Fruit fly (Drosophila melanogaster) whole organism, embryonic: ENCODE measurements around the gene Pcd.

Experiments used
- Bdp1 ChIP-seq: fragments of 200-800 bp; sonication (Bioruptor generic); optimal IDR thresholded peaks from 3 replicates; lab custom pipeline; 2016; ENCODE audit warnings: missing biosample characterization, missing genetic modification characterization
- CG10267 ChIP-seq: fragments of 200-800 bp; sonication (Bioruptor generic); optimal IDR thresholded peaks from 2 replicates; lab custom pipeline; 2018; ENCODE audit warnings: missing biosample characterization, mild to moderate bottlenecking, missing genetic modification characterization, moderate library complexity
- CG10959 ChIP-seq: fragments of 200-800 bp; sonication (Bioruptor generic); IDR thresholded peaks from 2 replicates; pipeline ENCODE4 v1.3.6; 2022; ENCODE audit warnings: missing biosample characterization, missing genetic modification characterization
- CG12769 ChIP-seq: fragments of 200-800 bp; sonication (Bioruptor generic); optimal IDR thresholded peaks from 2 replicates; lab custom pipeline; 2019; ENCODE audit warnings: missing biosample characterization, mild to moderate bottlenecking, missing genetic modification characterization, moderate library complexity
- CG13287 ChIP-seq: fragments of 200-800 bp; sonication (Bioruptor generic); IDR thresholded peaks from 2 replicates; pipeline ENCODE4 v1.3.6; 2022; ENCODE audit warnings: missing biosample characterization, missing genetic modification characterization; ENCODE audit not compliant: partially characterized antibody
- CG13775 ChIP-seq: fragments of 200-800 bp; sonication (Bioruptor generic); optimal IDR thresholded peaks from 3 replicates; lab custom pipeline; 2017; ENCODE audit warnings: missing biosample characterization, mild to moderate bottlenecking, missing genetic modification characterization
- CG15073 ChIP-seq: fragments of 200-800 bp; sonication (Bioruptor generic); optimal IDR thresholded peaks from 2 replicates; lab custom pipeline; 2016; ENCODE audit warnings: missing biosample characterization, missing genetic modification characterization
- CG17829 ChIP-seq: fragments of 200-800 bp; optimal IDR thresholded peaks from 2 replicates; lab custom pipeline; 2019; ENCODE audit warnings: missing biosample characterization, mild to moderate bottlenecking, missing genetic modification characterization, moderate library complexity
- CG18262 ChIP-seq: fragments of 200-800 bp; optimal IDR thresholded peaks from 3 replicates; lab custom pipeline; 2019; ENCODE audit warnings: missing biosample characterization, mild to moderate bottlenecking, missing genetic modification characterization, moderate library complexity
- CG18764 ChIP-seq: fragments of 200-800 bp; sonication (Bioruptor generic); optimal IDR thresholded peaks from 3 replicates; lab custom pipeline; 2016; ENCODE audit warnings: missing biosample characterization, missing genetic modification characterization
- CG2116 ChIP-seq: fragments of 200-800 bp; sonication (Bioruptor generic); optimal IDR thresholded peaks from 3 replicates; lab custom pipeline; 2018; ENCODE audit warnings: missing biosample characterization, mild to moderate bottlenecking, missing genetic modification characterization
- CG2889 ChIP-seq: fragments of 200-800 bp; sonication (Bioruptor generic); IDR thresholded peaks from 3 replicates; pipeline ENCODE4 v1.3.6; 2022; ENCODE audit warnings: missing biosample characterization, missing genetic modification characterization
- CG31365 ChIP-seq: fragments of 200-800 bp; sonication (Bioruptor generic); optimal IDR thresholded peaks from 2 replicates; lab custom pipeline; 2018; ENCODE audit warnings: missing biosample characterization, mild to moderate bottlenecking, missing genetic modification characterization
- CG3281 ChIP-seq: fragments of 200-800 bp; sonication (Bioruptor generic); optimal IDR thresholded peaks from 3 replicates; lab custom pipeline; 2017; ENCODE audit warnings: missing biosample characterization, mild to moderate bottlenecking, missing genetic modification characterization
- CG34422 ChIP-seq: fragments of 200-800 bp; sonication (Bioruptor generic); IDR thresholded peaks from 3 replicates; pipeline ENCODE4 v1.3.6; 2022; ENCODE audit warnings: missing biosample characterization, missing genetic modification characterization
- CG6254 ChIP-seq: fragments of 200-800 bp; sonication (Bioruptor generic); optimal IDR thresholded peaks from 3 replicates; lab custom pipeline; 2017; ENCODE audit warnings: mild to moderate bottlenecking, missing biosample characterization, missing genetic modification reagents, missing genetic modification characterization
- CG7745 ChIP-seq: fragments of 200-800 bp; sonication (Bioruptor generic); optimal IDR thresholded peaks from 2 replicates; lab custom pipeline; 2018; ENCODE audit warnings: missing biosample characterization, mild to moderate bottlenecking, missing genetic modification characterization, moderate library complexity
- Drgx ChIP-seq: fragments of 200-800 bp; sonication (Bioruptor generic); IDR thresholded peaks from 2 replicates; pipeline ENCODE4 v1.3.6; 2022; ENCODE audit warnings: missing biosample characterization, missing genetic modification characterization
- Hand ChIP-seq: fragments of 200-800 bp; sonication (Bioruptor generic); optimal IDR thresholded peaks from 2 replicates; lab custom pipeline; 2017; ENCODE audit warnings: mild to moderate bottlenecking, missing biosample characterization, missing genetic modification reagents, missing genetic modification characterization
- Mad ChIP-seq: fragments of 200-800 bp; sonication (Bioruptor generic); optimal IDR thresholded peaks from 2 replicates; lab custom pipeline; 2016; ENCODE audit warnings: missing biosample characterization, missing genetic modification characterization
- NK7.1 ChIP-seq: fragments of 200-800 bp; sonication (Bioruptor generic); optimal IDR thresholded peaks from 3 replicates; lab custom pipeline; 2016; ENCODE audit warnings: missing biosample characterization, missing genetic modification characterization
- Rx ChIP-seq: fragments of 200-800 bp; sonication (Bioruptor generic); IDR thresholded peaks from 2 replicates; pipeline ENCODE4 v1.3.6; 2022; ENCODE audit warnings: missing biosample characterization, missing genetic modification characterization
- Sry-β ChIP-seq: fragments of 200-800 bp; sonication (Bioruptor generic); optimal IDR thresholded peaks from 2 replicates; lab custom pipeline; 2018; ENCODE audit warnings: missing biosample characterization, mild to moderate bottlenecking, missing genetic modification characterization, moderate library complexity
- amos ChIP-seq: fragments of 200-800 bp; sonication (Bioruptor generic); IDR thresholded peaks from 2 replicates; pipeline ENCODE4 v1.3.6; 2022; ENCODE audit warnings: missing biosample characterization, missing genetic modification characterization; ENCODE audit not compliant: partially characterized antibody
- danr ChIP-seq: fragments of 200-800 bp; sonication (Bioruptor generic); IDR thresholded peaks from 2 replicates; pipeline ENCODE4 v1.3.6; 2022; ENCODE audit warnings: missing biosample characterization, missing genetic modification characterization
- disco-r ChIP-seq: fragments of 200-800 bp; sonication (Bioruptor generic); optimal IDR thresholded peaks from 2 replicates; lab custom pipeline; 2016; ENCODE audit warnings: missing biosample characterization, missing genetic modification characterization
- fd3F ChIP-seq: fragments of 200-800 bp; sonication (Bioruptor generic); optimal IDR thresholded peaks from 2 replicates; lab custom pipeline; 2018; ENCODE audit warnings: missing biosample characterization, mild to moderate bottlenecking, missing genetic modification characterization, moderate library complexity
- gcm2 ChIP-seq: fragments of 200-800 bp; sonication (Bioruptor generic); optimal IDR thresholded peaks from 2 replicates; lab custom pipeline; 2016; ENCODE audit warnings: missing biosample characterization, missing genetic modification characterization
- inv ChIP-seq: fragments of 200-800 bp; sonication (Bioruptor generic); IDR thresholded peaks from 2 replicates; pipeline ENCODE4 v1.3.6; 2022; ENCODE audit warnings: missing biosample characterization, missing genetic modification characterization; ENCODE audit not compliant: partially characterized antibody
- kni ChIP-seq: fragments of 200-800 bp; sonication (Bioruptor generic); optimal IDR thresholded peaks from 3 replicates; lab custom pipeline; 2017; ENCODE audit warnings: mild to moderate bottlenecking, missing biosample characterization, missing genetic modification reagents, missing genetic modification characterization
- lmd ChIP-seq: fragments of 200-800 bp; sonication (Bioruptor generic); IDR thresholded peaks from 2 replicates; pipeline ENCODE4 v1.3.6; 2022; ENCODE audit warnings: missing biosample characterization, missing genetic modification characterization
- luna ChIP-seq: fragments of 200-800 bp; sonication (Bioruptor generic); optimal IDR thresholded peaks from 2 replicates; lab custom pipeline; 2016; ENCODE audit warnings: missing biosample characterization, missing genetic modification characterization
- mam ChIP-seq: fragments of 200-800 bp; sonication (Bioruptor generic); optimal IDR thresholded peaks from 3 replicates; lab custom pipeline; 2016; ENCODE audit warnings: missing biosample characterization, missing genetic modification characterization
- row ChIP-seq: fragments of 200-800 bp; sonication (Bioruptor generic); IDR thresholded peaks from 3 replicates; pipeline ENCODE4 v1.3.6; 2022; ENCODE audit warnings: missing biosample characterization, missing genetic modification characterization
- salm ChIP-seq: fragments of 200-800 bp; sonication (Bioruptor generic); optimal IDR thresholded peaks from 2 replicates; lab custom pipeline; 2018; ENCODE audit warnings: missing biosample characterization, mild to moderate bottlenecking, missing genetic modification characterization
- slp2 ChIP-seq: fragments of 200-800 bp; sonication (Bioruptor generic); optimal IDR thresholded peaks from 2 replicates; lab custom pipeline; 2016; ENCODE audit warnings: missing biosample characterization, missing genetic modification characterization
- stc ChIP-seq: fragments of 200-800 bp; sonication (Bioruptor generic); IDR thresholded peaks from 2 replicates; pipeline ENCODE4 v1.3.6; 2022; ENCODE audit warnings: missing biosample characterization, missing genetic modification characterization
- stwl ChIP-seq: fragments of 200-800 bp; sonication (Bioruptor generic); optimal IDR thresholded peaks from 3 replicates; lab custom pipeline; 2018; ENCODE audit warnings: missing biosample characterization, mild to moderate bottlenecking, missing genetic modification characterization, moderate library complexity
- zen ChIP-seq: fragments of 200-800 bp; sonication (Bioruptor generic); optimal IDR thresholded peaks from 3 replicates; lab custom pipeline; 2018; ENCODE audit warnings: missing biosample characterization, mild to moderate bottlenecking, missing genetic modification characterization, moderate library complexity
- zen2 ChIP-seq: fragments of 200-800 bp; sonication (Bioruptor generic); IDR thresholded peaks from 3 replicates; pipeline ENCODE4 v1.3.6; 2022; ENCODE audit warnings: missing biosample characterization, missing genetic modification characterization; ENCODE audit not compliant: partially characterized antibody

Pcd gene

dm6 chr3R:29748591-29749303, 25.8 kb downstream of the Pcd start, which contains the start of the genes ATPsyngamma and yata (continued):
- peak; percentile 75 for TF ChIP-seq inv (GFP tag; lab: Robert Waterston, UW)
- TF ChIP-seq CG31365 (tag; lab: Kevin White, UChicago), result no peak
- TF ChIP-seq row, result peak; percentile 86
- no peak for TF ChIP-seq fd3F
- TF ChIP-seq CG3281 (GFP tag; lab: Kevin White, UChicago), result no peak
- peak; percentile 32 for TF ChIP-seq salm (tag; lab: Kevin White, UChicago)
- no peak for TF ChIP-seq slp2 (GFP tag; lab: Kevin White, UChicago)
- no peak for TF ChIP-seq disco-r (GFP tag; lab: Kevin White, UChicago)
- peak; percentile 30 for TF ChIP-seq CG2116 (GFP tag; lab: Kevin White, UChicago)
- TF ChIP-seq CG17829 (tag; lab: Kevin White, UChicago), result peak; percentile 41
- TF ChIP-seq Bdp1 (GFP tag; lab: Kevin White, UChicago), result no peak
- no peak for TF ChIP-seq mam (GFP tag; lab: Kevin White, UChicago)
- TF ChIP-seq CG6254 (GFP tag; lab: Kevin White, UChicago), result no peak
- TF ChIP-seq zen2, result peak; percentile 60; the same call in 2 of the 3 replicates
- TF ChIP-seq CG15073 (GFP tag; lab: Kevin White, UChicago), result no peak
- no peak for TF ChIP-seq Mad (GFP tag; lab: Kevin White, UChicago)
- peak; percentile 68 for TF ChIP-seq CG13287 (GFP tag; lab: Robert Waterston, UW)
- TF ChIP-seq stc, result no peak
- TF ChIP-seq zen, result peak; percentile 36
- TF ChIP-seq NK7.1 (GFP tag; lab: Kevin White, UChicago), result no peak
- 0 out of 3 replicates have a peak, but pooled peaks have one; percentile 12 for TF ChIP-seq CG34422
- TF ChIP-seq CG2889 (GFP tag; lab: Robert Waterston, UW), result no peak
- peak; percentile 84 for TF ChIP-seq amos (GFP tag; lab: Robert Waterston, UW)
- TF ChIP-seq CG10959, result no peak
- peak; percentile 45 for TF ChIP-seq CG10267 (tag; lab: Kevin White, UChicago)
- peak; percentile 36 for TF ChIP-seq CG18262 (tag; lab: Kevin White, UChicago)
- no peak for TF ChIP-seq Hand (GFP tag; lab: Kevin White, UChicago)
- TF ChIP-seq Drgx, result no peak
- no peak for TF ChIP-seq Rx (GFP tag; lab: Robert Waterston, UW)
- peak; percentile 41 for TF ChIP-seq Sry-β (GFP tag; lab: Kevin White, UChicago)
- no peak for TF ChIP-seq kni
- no peak for TF ChIP-seq danr
- no peak for TF ChIP-seq CG12769 (tag; lab: Kevin White, UChicago)
- TF ChIP-seq lmd (GFP tag; lab: Robert Waterston, UW), result peak; percentile 39; the same call in 1 of the 2 replicates
- TF ChIP-seq gcm2, result no peak
- TF ChIP-seq stwl (tag; lab: Kevin White, UChicago), result peak; percentile 17
- peak; percentile 14 for TF ChIP-seq CG13775 (GFP tag; lab: Kevin White, UChicago)
- no peak for TF ChIP-seq CG7745
- TF ChIP-seq luna (GFP tag; lab: Kevin White, UChicago), result no peak
- TF ChIP-seq CG18764, result peak; percentile 2
